Worm (Caenorhabditis elegans): ENCODE measurements around the gene K02H11.9.

ce11 chrV:1494469-1494868, 42.4 kb downstream of the K02H11.9 start, which contains the start of gene spig-7:
- TF ChIP-seq dao-5 (tag; optimal IDR thresholded peaks at IDR 0.05) (no peak), W03F9.2 (tag; optimal IDR thresholded peaks at IDR 0.05) (no peak)

Data from whole organism, L4/young adult.